Worm (Caenorhabditis elegans) whole organism, mixed stage, embryonic: ENCODE data around the gene abcf-3.

Experiments
- blmp-1 ChIP-seq: fragments of 150-350 bp; optimal IDR thresholded peaks from 2 replicates; lab custom pipeline; 2014; ENCODE audit warnings: missing biosample characterization, missing genetic modification characterization
- ceh-39 ChIP-seq: fragments of 150-350 bp; optimal IDR thresholded peaks from 2 replicates; lab custom pipeline; 2014; ENCODE audit warnings: missing biosample characterization, missing genetic modification characterization
- ces-1 ChIP-seq: fragments of 150-350 bp; optimal IDR thresholded peaks from 2 replicates; lab custom pipeline; 2014; ENCODE audit warnings: missing biosample characterization, missing genetic modification reagents, missing genetic modification characterization
- cnd-1 ChIP-seq: fragments of 200-800 bp; sonication (Bioruptor generic); optimal IDR thresholded peaks from 2 replicates; lab custom pipeline; 2018; ENCODE audit warnings: mild to moderate bottlenecking, missing genetic modification characterization, missing compliant biosample characterization
- elt-1 ChIP-seq: sonication (generic microtip); optimal IDR thresholded peaks from 2 replicates; lab custom pipeline; 2017; ENCODE audit warnings: missing genetic modification characterization, mild to moderate bottlenecking, missing compliant biosample characterization, antibody characterized with exemption, moderate library complexity, borderline replicate concordance; ENCODE audit not compliant: insufficient read depth
- elt-3 ChIP-seq: fragments of 150-350 bp; optimal IDR thresholded peaks from 2 replicates; lab custom pipeline; 2014; ENCODE audit warnings: missing biosample characterization, missing genetic modification characterization
- flh-1 ChIP-seq: fragments of 200-800 bp; sonication (Bioruptor generic); optimal IDR thresholded peaks from 2 replicates; lab custom pipeline; 2018; ENCODE audit warnings: mild to moderate bottlenecking, missing genetic modification characterization, moderate library complexity, missing compliant biosample characterization
- ham-2 ChIP-seq: fragments of 200-800 bp; sonication (Bioruptor generic); optimal IDR thresholded peaks from 2 replicates; lab custom pipeline; 2018; ENCODE audit warnings: mild to moderate bottlenecking, missing genetic modification characterization, missing compliant biosample characterization
- hlh-1 ChIP-seq: fragments of 150-350 bp; optimal IDR thresholded peaks from 2 replicates; lab custom pipeline; 2014; ENCODE audit warnings: missing biosample characterization, missing genetic modification reagents, missing genetic modification characterization
- lin-13 ChIP-seq: fragments of 150-350 bp; optimal IDR thresholded peaks from 2 replicates; lab custom pipeline; 2014; ENCODE audit warnings: missing biosample characterization, missing genetic modification characterization
- lsy-2 ChIP-seq: fragments of 150-350 bp; optimal IDR thresholded peaks from 2 replicates; lab custom pipeline; 2014; ENCODE audit warnings: missing biosample characterization, missing genetic modification characterization
- mab-5 ChIP-seq: fragments of 150-350 bp; optimal IDR thresholded peaks from 2 replicates; lab custom pipeline; 2014; ENCODE audit warnings: missing biosample characterization, missing genetic modification characterization
- mep-1 ChIP-seq: fragments of 150-350 bp; optimal IDR thresholded peaks from 2 replicates; lab custom pipeline; 2017; ENCODE audit warnings: missing biosample characterization, missing genetic modification reagents, missing genetic modification characterization, inconsistent platforms
- mls-2 ChIP-seq: sonication (generic microtip); optimal IDR thresholded peaks from 2 replicates; lab custom pipeline; 2016; ENCODE audit warnings: mild to moderate bottlenecking, missing genetic modification characterization, moderate library complexity, missing compliant biosample characterization
- nhr-12 ChIP-seq: fragments of 150-350 bp; optimal IDR thresholded peaks from 2 replicates; lab custom pipeline; 2014; ENCODE audit warnings: missing biosample characterization, missing genetic modification characterization
- nhr-2 ChIP-seq: fragments of 150-350 bp; optimal IDR thresholded peaks from 2 replicates; lab custom pipeline; 2014; ENCODE audit warnings: missing biosample characterization, missing genetic modification characterization
- nhr-237 ChIP-seq: fragments of 150-350 bp; optimal IDR thresholded peaks from 2 replicates; lab custom pipeline; 2014; ENCODE audit warnings: missing biosample characterization, missing genetic modification characterization
- nhr-28 ChIP-seq: fragments of 150-350 bp; optimal IDR thresholded peaks from 2 replicates; lab custom pipeline; 2014; ENCODE audit warnings: missing biosample characterization, missing genetic modification characterization
- nhr-76 ChIP-seq: sonication (generic microtip); optimal IDR thresholded peaks from 2 replicates; lab custom pipeline; 2017; ENCODE audit warnings: missing biosample characterization, missing genetic modification characterization
- pha-4 ChIP-seq: fragments of 150-350 bp; optimal IDR thresholded peaks from 2 replicates; lab custom pipeline; 2018; ENCODE audit warnings: missing biosample characterization, missing genetic modification reagents, missing genetic modification characterization
- sem-2 ChIP-seq: fragments of 200-800 bp; sonication (Bioruptor generic); optimal IDR thresholded peaks from 2 replicates; lab custom pipeline; 2018; ENCODE audit warnings: mild to moderate bottlenecking, missing genetic modification characterization, missing compliant biosample characterization
- snpc-4 ChIP-seq: fragments of 150-350 bp; optimal IDR thresholded peaks from 2 replicates; lab custom pipeline; 2014; ENCODE audit warnings: missing biosample characterization, missing genetic modification characterization
- sptf-1 ChIP-seq: sonication (generic microtip); optimal IDR thresholded peaks from 2 replicates; lab custom pipeline; 2017; ENCODE audit warnings: mild to moderate bottlenecking, missing genetic modification characterization, moderate library complexity, missing compliant biosample characterization
- tbx-8 ChIP-seq: fragments of 200-800 bp; sonication (Bioruptor generic); optimal IDR thresholded peaks from 2 replicates; lab custom pipeline; 2018; ENCODE audit warnings: mild to moderate bottlenecking, missing genetic modification characterization, moderate library complexity, missing compliant biosample characterization
- unc-120 ChIP-seq: sonication (generic microtip); optimal IDR thresholded peaks from 2 replicates; lab custom pipeline; 2017; ENCODE audit warnings: missing genetic modification characterization, missing compliant biosample characterization; ENCODE audit not compliant: poor library complexity, severe bottlenecking
- zip-8 ChIP-seq: fragments of 150-350 bp; optimal IDR thresholded peaks from 2 replicates; lab custom pipeline; 2014; ENCODE audit warnings: missing biosample characterization, missing genetic modification characterization
- ztf-11 ChIP-seq: fragments of 150-350 bp; optimal IDR thresholded peaks from 2 replicates; lab custom pipeline; 2014; ENCODE audit warnings: missing biosample characterization, missing genetic modification characterization

Gene abcf-3

DNA sequence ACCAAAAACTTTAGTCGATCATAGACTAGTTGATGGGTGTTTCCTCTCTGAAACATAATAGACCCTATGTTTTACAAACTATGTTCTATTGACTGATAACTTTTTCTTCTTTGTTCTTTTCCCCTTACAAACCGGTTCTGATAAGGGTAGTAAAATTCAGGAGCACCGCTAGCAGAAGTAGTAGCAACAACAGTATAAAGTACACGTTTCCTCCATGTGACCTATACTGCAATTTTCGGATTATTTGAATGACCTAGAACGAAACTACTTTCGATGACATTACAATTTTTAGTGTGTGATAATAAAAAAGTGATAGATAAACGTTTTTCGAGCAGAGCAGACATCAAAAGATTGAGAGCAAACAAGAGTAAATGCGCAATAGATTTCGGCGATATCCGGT is 7.1 kb downstream of the abcf-3 start:
- TF ChIP-seq lsy-2 (tag; lab: Kevin White, UChicago) = no peak
- TF ChIP-seq cnd-1 (tag; lab: Kevin White, UChicago) = no peak
- no peak for TF ChIP-seq hlh-1

- TF ChIP-seq elt-3 (tag; lab: Kevin White, UChicago) (no peak), snpc-4 (tag; lab: Kevin White, UChicago) (no peak), nhr-2 (tag; lab: Kevin White, UChicago) (no peak), mab-5 (tag; lab: Kevin White, UChicago) (no peak)
- TF ChIP-seq, all 35 proteins: peak for 0
These were observed 9.9 kb downstream of the abcf-3 start, which contains the start of gene nas-28 for ce11 chrIII:6183118-6183517. Gene nas-28 (minus strand): TSS chrIII:6183218.

DNA sequence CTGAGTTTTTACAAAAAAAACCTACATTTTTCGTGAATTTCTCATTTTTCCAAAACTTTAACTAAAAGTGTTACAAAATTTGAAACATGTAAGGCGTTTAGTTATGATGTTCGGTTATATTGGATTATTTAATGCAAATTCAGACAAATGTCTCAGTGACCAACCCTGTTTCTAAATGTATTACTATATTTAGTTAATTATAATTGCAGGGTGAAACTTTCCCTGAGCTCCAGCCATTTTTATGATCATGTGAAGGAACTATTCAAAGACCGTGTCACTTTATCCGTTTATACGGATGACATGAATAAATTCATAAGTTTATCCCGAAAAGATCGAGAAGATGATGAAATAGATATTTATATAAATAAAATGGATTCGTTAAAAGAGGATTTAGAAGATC is 17.6 kb downstream of the abcf-3 start, which contains the start of gene C23G10.5:
TSS of gene C23G10.5 (plus strand) at position 301 of the 400 bp plus-strand sequence.
- TF ChIP-seq snpc-4 (tag; lab: Kevin White, UChicago) (no peak), ces-1 (GFP tag; lab: Kevin White, UChicago) (no peak), ham-2 (GFP tag; lab: Kevin White, UChicago) (no peak), mep-1 (no peak), zip-8 (tag; lab: Kevin White, UChicago) (no peak), nhr-28 (tag; lab: Kevin White, UChicago) (no peak), elt-1 (tag; lab: Kevin White, UChicago) (peak; percentile 48)

DNA sequence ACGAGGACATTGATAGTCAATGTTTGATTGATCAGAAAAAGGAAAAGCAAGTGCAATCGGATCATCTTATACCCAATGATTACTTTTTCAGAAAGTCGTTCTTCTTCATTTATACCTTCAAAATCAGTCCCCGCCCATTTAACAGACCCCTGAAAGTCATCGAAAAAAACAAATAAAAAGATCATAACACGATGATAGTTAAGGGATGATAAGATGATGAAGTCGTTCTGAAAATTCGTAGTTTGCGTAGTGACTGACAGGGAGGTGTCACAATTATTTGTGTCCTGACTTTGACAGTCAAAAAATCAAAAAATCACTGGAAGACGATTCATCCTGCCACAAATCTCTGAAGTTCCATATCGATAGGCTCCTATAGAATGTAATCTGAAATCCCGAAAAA is 21.3 kb downstream of the abcf-3 start, which contains the start of gene ugt-66:
TSS of gene ugt-66 (minus strand) at position 101 of the 400 bp plus-strand sequence.
- TF ChIP-seq sem-2 (GFP tag; lab: Kevin White, UChicago) (no peak), nhr-12 (tag; lab: Kevin White, UChicago) (no peak), pha-4 (tag; lab: Kevin White, UChicago) (no peak), snpc-4 (tag; lab: Kevin White, UChicago) (no peak), zip-8 (tag; lab: Kevin White, UChicago) (no peak), lsy-2 (tag; lab: Kevin White, UChicago) (no peak)

DNA sequence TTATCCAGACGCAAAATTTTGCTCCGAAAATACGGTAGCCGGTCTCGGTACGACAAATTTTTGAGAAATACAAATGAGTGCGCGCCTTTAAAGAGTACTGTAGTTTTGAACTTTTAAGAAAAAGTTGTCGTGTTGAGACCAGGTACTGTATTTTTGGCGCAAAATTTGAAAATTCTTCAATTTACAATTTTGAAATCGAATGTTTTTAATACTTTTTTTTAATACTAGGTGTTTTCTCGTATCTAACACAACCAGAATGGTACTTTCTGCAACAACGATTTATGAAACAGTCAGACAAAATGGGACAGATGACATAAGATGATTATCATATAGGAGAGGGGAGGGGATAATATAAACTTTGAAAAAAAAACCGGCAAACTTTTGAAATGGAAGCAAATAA is 22.5 kb downstream of the abcf-3 start:
- TF ChIP-seq ceh-39 = no peak

- TF ChIP-seq lsy-2 (tag; lab: Kevin White, UChicago) = peak; percentile 49
- no peak for TF ChIP-seq elt-1 (tag; lab: Kevin White, UChicago)
- peak; percentile 23 for TF ChIP-seq unc-120 (tag; lab: Kevin White, UChicago)
- TF ChIP-seq mep-1 = peak; percentile 34
- no peak for TF ChIP-seq nhr-12 (tag; lab: Kevin White, UChicago)
- no peak for TF ChIP-seq nhr-28 (tag; lab: Kevin White, UChicago)
- no peak for TF ChIP-seq ham-2 (GFP tag; lab: Kevin White, UChicago)
These were observed 25.4 kb downstream of the abcf-3 start, which contains the start of the genes C23G10.7 and rpn-2 for ce11 chrIII:6198378-6199234. Gene C23G10.7 (minus strand): TSS chrIII:6198414. Gene rpn-2 (plus strand): TSS chrIII:6199184.

DNA sequence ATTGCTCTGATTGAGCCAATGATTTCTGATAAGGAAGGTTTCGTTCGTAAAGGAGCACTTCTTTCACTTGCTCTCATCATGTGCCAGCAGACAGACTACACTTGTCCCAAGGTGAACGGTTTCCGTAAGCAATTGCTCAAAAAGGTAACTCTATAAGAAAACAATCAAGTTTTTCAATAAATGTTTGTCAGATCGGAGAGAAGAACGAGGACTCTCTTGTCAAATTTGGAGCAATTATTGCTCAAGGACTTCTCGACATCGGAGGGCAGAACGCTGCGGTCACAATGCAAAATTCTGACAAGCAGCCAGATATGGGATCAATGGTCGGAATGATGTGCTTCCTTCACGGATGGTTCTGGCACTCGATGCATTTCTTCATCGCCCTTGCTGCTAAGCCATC is 28.1 kb downstream of the abcf-3 start:
- TF ChIP-seq mab-5 (tag; lab: Kevin White, UChicago) (no peak), cnd-1 (tag; lab: Kevin White, UChicago) (no peak), blmp-1 (tag; lab: Kevin White, UChicago) (no peak)

DNA sequence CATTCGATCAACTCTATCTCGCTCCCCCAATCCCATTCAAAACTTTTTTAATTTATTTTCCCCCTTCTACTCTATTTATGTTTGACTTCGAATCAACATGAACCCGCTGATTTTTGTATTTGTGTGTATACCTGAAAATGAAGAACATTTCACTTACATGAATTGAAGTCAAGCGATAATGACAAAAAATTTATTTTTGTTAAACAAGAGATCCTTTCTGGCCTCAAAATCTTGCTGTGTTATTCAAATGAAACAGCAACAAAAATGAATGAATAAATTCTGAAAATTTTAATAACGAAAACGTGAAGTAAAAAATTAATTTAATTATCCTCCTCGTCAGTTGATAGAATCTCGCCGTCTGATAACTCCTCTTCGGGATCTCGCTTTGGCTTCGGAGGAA is 29.2 kb downstream of the abcf-3 start:
- TF ChIP-seq ceh-39 (no peak), tbx-8 (GFP tag; lab: Kevin White, UChicago) (no peak), mls-2 (tag; lab: Kevin White, UChicago) (no peak), ham-2 (GFP tag; lab: Kevin White, UChicago) (no peak), snpc-4 (tag; lab: Kevin White, UChicago) (no peak), blmp-1 (tag; lab: Kevin White, UChicago) (no peak), pha-4 (tag; lab: Kevin White, UChicago) (no peak), lin-13 (tag; lab: Kevin White, UChicago) (no peak), flh-1 (GFP tag; lab: Kevin White, UChicago) (no peak), nhr-76 (no peak), mab-5 (tag; lab: Kevin White, UChicago) (no peak), nhr-237 (tag; lab: Kevin White, UChicago) (no peak), sptf-1 (tag; lab: Kevin White, UChicago) (no peak), zip-8 (tag; lab: Kevin White, UChicago) (no peak), nhr-28 (tag; lab: Kevin White, UChicago) (no peak), ztf-11 (tag; lab: Kevin White, UChicago) (no peak), cnd-1 (tag; lab: Kevin White, UChicago) (no peak), ces-1 (GFP tag; lab: Kevin White, UChicago) (no peak), nhr-2 (tag; lab: Kevin White, UChicago) (no peak)
